Worm (Caenorhabditis elegans): Measurements from ENCODE around the gene slc-36.5.

DNA sequence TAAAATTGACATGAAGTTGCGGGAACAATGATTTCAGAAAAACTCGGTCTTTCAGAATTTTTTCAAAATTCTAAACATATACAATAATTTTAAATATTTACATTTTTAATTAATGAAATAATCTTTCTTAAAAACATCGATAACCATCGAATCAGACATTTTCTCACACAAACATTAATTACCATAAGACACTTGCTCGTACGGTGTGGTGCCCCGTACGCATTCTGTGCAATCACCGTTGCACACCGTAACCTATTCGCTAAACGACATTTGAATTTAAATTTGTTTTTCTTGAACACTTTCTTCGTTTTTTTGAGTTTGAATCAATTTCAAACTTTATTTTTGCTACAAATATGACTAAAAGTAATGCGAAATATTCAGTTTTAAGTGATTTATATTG lies 46.9 kb upstream of the slc-36.5 start:
- TF ChIP-seq snpc-4 (tag; optimal IDR thresholded peaks at IDR 0.05) (no peak), nhr-28 (tag; optimal IDR thresholded peaks at IDR 0.05) (no peak), nhr-76 (tag; optimal IDR thresholded peaks at IDR 0.05) (no peak), unc-62 (GFP tag; optimal IDR thresholded peaks at IDR 0.05) (no peak), flh-1 (GFP tag; optimal IDR thresholded peaks at IDR 0.05) (no peak), pha-4 (tag; optimal IDR thresholded peaks at IDR 0.05) (no peak), ztf-11 (tag; optimal IDR thresholded peaks at IDR 0.05) (no peak), lin-13 (tag; optimal IDR thresholded peaks at IDR 0.05) (no peak), ceh-39 (tag; optimal IDR thresholded peaks at IDR 0.05) (no peak), blmp-1 (tag; optimal IDR thresholded peaks at IDR 0.05) (no peak), unc-39 (tag; optimal IDR thresholded peaks at IDR 0.05) (no peak), nhr-237 (tag; optimal IDR thresholded peaks at IDR 0.05) (no peak), nhr-2 (tag; optimal IDR thresholded peaks at IDR 0.05) (no peak)
